Worm (Caenorhabditis elegans) whole organism, mixed stage, embryonic: ENCODE results near the gene Y46G5A.14.

Experiments used
- ceh-39 ChIP-seq: fragments of 150-350 bp; optimal IDR thresholded peaks from 2 replicates; lab custom pipeline; 2014; ENCODE audit warnings: missing biosample characterization, missing genetic modification characterization
- drap-1 ChIP-seq: fragments of 200-800 bp; sonication (Bioruptor generic); optimal IDR thresholded peaks from 3 replicates; lab custom pipeline; 2018; ENCODE audit warnings: mild to moderate bottlenecking, missing genetic modification characterization, missing compliant biosample characterization
- lsy-2 ChIP-seq: fragments of 150-350 bp; optimal IDR thresholded peaks from 2 replicates; lab custom pipeline; 2014; ENCODE audit warnings: missing biosample characterization, missing genetic modification characterization
- mep-1 ChIP-seq: fragments of 150-350 bp; optimal IDR thresholded peaks from 2 replicates; lab custom pipeline; 2017; ENCODE audit warnings: missing biosample characterization, missing genetic modification reagents, missing genetic modification characterization, inconsistent platforms
- nhr-28 ChIP-seq: fragments of 150-350 bp; optimal IDR thresholded peaks from 2 replicates; lab custom pipeline; 2014; ENCODE audit warnings: missing biosample characterization, missing genetic modification characterization
- nhr-76 ChIP-seq: sonication (generic microtip); optimal IDR thresholded peaks from 2 replicates; lab custom pipeline; 2017; ENCODE audit warnings: missing biosample characterization, missing genetic modification characterization
- snpc-4 ChIP-seq: fragments of 150-350 bp; optimal IDR thresholded peaks from 2 replicates; lab custom pipeline; 2014; ENCODE audit warnings: missing biosample characterization, missing genetic modification characterization
- sptf-1 ChIP-seq: sonication (generic microtip); optimal IDR thresholded peaks from 2 replicates; lab custom pipeline; 2017; ENCODE audit warnings: mild to moderate bottlenecking, missing genetic modification characterization, moderate library complexity, missing compliant biosample characterization
- unc-39 ChIP-seq: fragments of 150-350 bp; optimal IDR thresholded peaks from 2 replicates; lab custom pipeline; 2014; ENCODE audit warnings: missing biosample characterization, missing genetic modification characterization
- unc-62 ChIP-seq: fragments of 150-350 bp; optimal IDR thresholded peaks from 2 replicates; lab custom pipeline; 2014; ENCODE audit warnings: missing biosample characterization, missing genetic modification reagents, missing genetic modification characterization
- ztf-11 ChIP-seq: fragments of 150-350 bp; optimal IDR thresholded peaks from 2 replicates; lab custom pipeline; 2014; ENCODE audit warnings: missing biosample characterization, missing genetic modification characterization

- TF ChIP-seq unc-39 (tag; lab: Kevin White, UChicago) (no peak), drap-1 (GFP tag; lab: Kevin White, UChicago) (no peak), lsy-2 (tag; lab: Kevin White, UChicago) (no peak), sptf-1 (tag; lab: Kevin White, UChicago) (no peak), nhr-28 (tag; lab: Kevin White, UChicago) (no peak), ceh-39 (tag; lab: Kevin White, UChicago) (no peak), unc-62 (GFP tag; lab: Kevin White, UChicago) (no peak), ztf-11 (tag; lab: Kevin White, UChicago) (no peak), snpc-4 (no peak), mep-1 (no peak), nhr-76 (tag; lab: Kevin White, UChicago) (no peak)
Observed at ce11 chrII:12760497-12760896, 14.0 kb upstream of the Y46G5A.14 start, which contains the start of gene cnp-2.
